Worm (Caenorhabditis elegans) whole organism, L3 larva: ENCODE measurements around the gene ZK822.1.

ENCODE experiments used
- ceh-16 ChIP-seq: sonication (generic microtip); optimal IDR thresholded peaks from 2 replicates; lab custom pipeline; 2017; ENCODE audit warnings: missing biosample characterization, missing genetic modification characterization
- ceh-9 ChIP-seq: sonication (generic microtip); optimal IDR thresholded peaks from 2 replicates; lab custom pipeline; 2018; ENCODE audit warnings: missing biosample characterization, missing genetic modification characterization
- nhr-12 ChIP-seq: fragments of 150-350 bp; optimal IDR thresholded peaks from 2 replicates; lab custom pipeline; 2014; ENCODE audit warnings: missing biosample characterization, missing genetic modification characterization
- nhr-25 ChIP-seq: sonication (generic microtip); optimal IDR thresholded peaks from 2 replicates; lab custom pipeline; 2017; ENCODE audit warnings: missing biosample characterization, missing genetic modification characterization
- nhr-67 ChIP-seq: fragments of 150-350 bp; optimal IDR thresholded peaks from 2 replicates; lab custom pipeline; 2014; ENCODE audit warnings: missing biosample characterization, missing genetic modification characterization
- pha-4 ChIP-seq: fragments of 150-350 bp; optimal IDR thresholded peaks from 2 replicates; lab custom pipeline; 2014; ENCODE audit warnings: missing biosample characterization, missing genetic modification reagents, missing genetic modification characterization
- snpc-4 ChIP-seq: fragments of 150-350 bp; optimal IDR thresholded peaks from 2 replicates; lab custom pipeline; 2014; ENCODE audit warnings: missing biosample characterization, missing genetic modification characterization
- ztf-11 ChIP-seq: fragments of 150-350 bp; optimal IDR thresholded peaks from 2 replicates; lab custom pipeline; 2014; ENCODE audit warnings: missing biosample characterization, missing genetic modification characterization
- ztf-4 ChIP-seq: fragments of 150-350 bp; optimal IDR thresholded peaks from 2 replicates; lab custom pipeline; 2014; ENCODE audit warnings: missing biosample characterization, missing genetic modification characterization

DNA sequence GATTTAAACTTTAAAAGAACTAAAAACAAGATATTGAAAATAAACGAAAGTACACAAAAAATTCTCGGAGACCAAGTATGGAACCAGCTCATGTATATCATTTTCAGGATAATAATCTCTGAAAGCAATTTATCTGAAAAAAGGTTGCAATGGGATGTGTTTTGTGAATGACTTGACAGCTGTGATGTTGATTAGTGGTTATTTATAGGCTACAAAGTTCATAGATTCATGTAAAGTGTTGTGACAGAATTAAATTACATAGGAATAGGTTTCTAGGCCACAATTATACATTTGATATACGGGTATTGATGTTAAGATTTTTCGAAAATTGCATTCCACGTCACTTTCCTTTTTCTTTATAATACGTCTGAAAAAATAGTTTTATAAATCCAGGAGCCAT, 43.4 kb upstream of the ZK822.1 start, which contains the start of gene srj-1:
- TF ChIP-seq snpc-4 = no peak
- no peak for TF ChIP-seq ceh-16
- no peak for TF ChIP-seq nhr-25
- no peak for TF ChIP-seq ztf-11 (tag; lab: Kevin White, UChicago)
- TF ChIP-seq nhr-12 (tag; lab: Kevin White, UChicago) = no peak
- no peak for TF ChIP-seq pha-4 (tag; lab: Kevin White, UChicago)
- TF ChIP-seq ztf-4 (tag; lab: Kevin White, UChicago) = no peak
- no peak for TF ChIP-seq ceh-9 (tag; lab: Kevin White, UChicago)
- no peak for TF ChIP-seq nhr-67
